Fruit fly (Drosophila melanogaster) whole organism, embryonic: ENCODE results near the gene CG13653.

Experiments
- Adf1 ChIP-seq: fragments of 200-800 bp; sonication (Bioruptor generic); IDR thresholded peaks from 2 replicates; pipeline ENCODE4 v1.3.6; 2022; ENCODE audit warnings: missing biosample characterization, missing genetic modification characterization
- BtbVII ChIP-seq: fragments of 200-800 bp; sonication (Bioruptor generic); optimal IDR thresholded peaks from 3 replicates; lab custom pipeline; 2017; ENCODE audit warnings: missing biosample characterization, mild to moderate bottlenecking, missing genetic modification characterization
- CG10543 ChIP-seq: fragments of 200-800 bp; sonication (Bioruptor generic); optimal IDR thresholded peaks from 3 replicates; lab custom pipeline; 2017; ENCODE audit warnings: missing biosample characterization, mild to moderate bottlenecking, missing genetic modification characterization, moderate library complexity
- CG10654 ChIP-seq: fragments of 200-800 bp; sonication (Bioruptor generic); optimal IDR thresholded peaks from 2 replicates; lab custom pipeline; 2016; ENCODE audit warnings: missing biosample characterization, missing genetic modification characterization
- CG11560 ChIP-seq: fragments of 200-800 bp; sonication (Bioruptor generic); IDR thresholded peaks from 3 replicates; pipeline ENCODE4 v1.3.6; 2022; ENCODE audit warnings: missing biosample characterization, missing genetic modification characterization
- CG11696 ChIP-seq: fragments of 200-800 bp; sonication (Bioruptor generic); IDR thresholded peaks from 2 replicates; pipeline ENCODE4 v1.3.6; 2022; ENCODE audit warnings: missing biosample characterization, missing genetic modification characterization
- CG12236 ChIP-seq: fragments of 200-800 bp; sonication (Bioruptor generic); optimal IDR thresholded peaks from 2 replicates; lab custom pipeline; 2016; ENCODE audit warnings: missing biosample characterization, missing genetic modification characterization
- CG14441 ChIP-seq: fragments of 200-800 bp; sonication (Bioruptor generic); IDR thresholded peaks from 2 replicates; pipeline ENCODE4 v1.3.6; 2022; ENCODE audit warnings: missing biosample characterization, missing genetic modification characterization
- CG17385 ChIP-seq: fragments of 200-800 bp; sonication (Bioruptor generic); optimal IDR thresholded peaks from 3 replicates; lab custom pipeline; 2018; ENCODE audit warnings: missing biosample characterization, mild to moderate bottlenecking, missing genetic modification characterization
- CG31388 ChIP-seq: fragments of 200-800 bp; sonication (Bioruptor generic); optimal IDR thresholded peaks from 2 replicates; lab custom pipeline; 2016; ENCODE audit warnings: missing biosample characterization, missing genetic modification characterization
- CG32767 ChIP-seq: fragments of 200-800 bp; sonication (Bioruptor generic); IDR thresholded peaks from 2 replicates; pipeline ENCODE4 v1.3.6; 2022; ENCODE audit warnings: missing biosample characterization, missing genetic modification characterization
- CG3407 ChIP-seq: fragments of 200-800 bp; sonication (Bioruptor generic); optimal IDR thresholded peaks from 2 replicates; lab custom pipeline; 2018; ENCODE audit warnings: missing biosample characterization, mild to moderate bottlenecking, missing genetic modification characterization
- CG4360 ChIP-seq: fragments of 200-800 bp; sonication (Bioruptor generic); IDR thresholded peaks from 2 replicates; pipeline ENCODE4 v1.3.6; 2022; ENCODE audit warnings: missing biosample characterization, missing genetic modification characterization
- CG4617 ChIP-seq: fragments of 200-800 bp; sonication (Bioruptor generic); optimal IDR thresholded peaks from 3 replicates; lab custom pipeline; 2016; ENCODE audit warnings: missing biosample characterization, missing genetic modification characterization, borderline replicate concordance
- CG6689 ChIP-seq: fragments of 200-800 bp; sonication (Bioruptor generic); IDR thresholded peaks from 2 replicates; pipeline ENCODE4 v1.3.6; 2022; ENCODE audit warnings: missing biosample characterization, missing genetic modification characterization
- CG9609 ChIP-seq: fragments of 200-800 bp; sonication (Bioruptor generic); optimal IDR thresholded peaks from 3 replicates; lab custom pipeline; 2016; ENCODE audit warnings: missing biosample characterization, missing genetic modification characterization
- CG9817 ChIP-seq: fragments of 200-800 bp; sonication (Bioruptor generic); optimal IDR thresholded peaks from 2 replicates; lab custom pipeline; 2018; ENCODE audit warnings: missing biosample characterization, mild to moderate bottlenecking, missing genetic modification characterization, moderate library complexity
- CG9876 ChIP-seq: fragments of 200-800 bp; sonication (Bioruptor generic); optimal IDR thresholded peaks from 2 replicates; lab custom pipeline; 2016; ENCODE audit warnings: missing biosample characterization, missing genetic modification characterization
- D19B ChIP-seq: fragments of 200-800 bp; sonication (Bioruptor generic); optimal IDR thresholded peaks from 2 replicates; lab custom pipeline; 2017; ENCODE audit warnings: missing biosample characterization, mild to moderate bottlenecking, missing genetic modification characterization
- Doc3 ChIP-seq: fragments of 200-800 bp; sonication (Bioruptor generic); IDR thresholded peaks from 3 replicates; pipeline ENCODE4 v1.3.6; 2022; ENCODE audit warnings: missing biosample characterization, missing genetic modification characterization; ENCODE audit not compliant: partially characterized antibody
- Dp ChIP-seq: fragments of 200-800 bp; sonication (Bioruptor generic); optimal IDR thresholded peaks from 2 replicates; lab custom pipeline; 2018; ENCODE audit warnings: missing biosample characterization, mild to moderate bottlenecking, missing genetic modification characterization, moderate library complexity
- E2f2 ChIP-seq: fragments of 200-800 bp; sonication (Bioruptor generic); IDR thresholded peaks from 2 replicates; pipeline ENCODE4 v1.3.6; 2022; ENCODE audit warnings: missing biosample characterization, missing genetic modification characterization
- Ets65A ChIP-seq: fragments of 200-800 bp; sonication (Bioruptor generic); peaks from one replicate; lab custom pipeline; 2016; ENCODE audit warnings: missing biosample characterization, missing genetic modification characterization
- Hr3 ChIP-seq: fragments of 200-800 bp; sonication (Bioruptor generic); optimal IDR thresholded peaks from 3 replicates; lab custom pipeline; 2016; ENCODE audit warnings: missing biosample characterization, missing genetic modification characterization
- Hr39 ChIP-seq: fragments of >200 bp; optimal IDR thresholded peaks from 2 replicates; lab custom pipeline; 2017
- Lhr ChIP-seq: fragments of 200-800 bp; sonication (Bioruptor generic); optimal IDR thresholded peaks from 3 replicates; lab custom pipeline; 2017; ENCODE audit warnings: mild to moderate bottlenecking, missing biosample characterization, missing genetic modification reagents, missing genetic modification characterization
- Max ChIP-seq: fragments of 200-800 bp; sonication (Bioruptor generic); optimal IDR thresholded peaks from 2 replicates; lab custom pipeline; 2016; ENCODE audit warnings: missing biosample characterization, mild to moderate bottlenecking, missing genetic modification characterization
- Mrtf ChIP-seq: fragments of 200-800 bp; sonication (Bioruptor generic); IDR thresholded peaks from 3 replicates; pipeline ENCODE4 v1.3.6; 2022; ENCODE audit warnings: missing biosample characterization, missing genetic modification characterization
- PHDP ChIP-seq: fragments of 200-800 bp; sonication (Bioruptor generic); optimal IDR thresholded peaks from 3 replicates; lab custom pipeline; 2018; ENCODE audit warnings: missing biosample characterization, mild to moderate bottlenecking, missing genetic modification characterization, moderate library complexity
- Sry-β ChIP-seq: fragments of 200-800 bp; sonication (Bioruptor generic); optimal IDR thresholded peaks from 2 replicates; lab custom pipeline; 2018; ENCODE audit warnings: missing biosample characterization, mild to moderate bottlenecking, missing genetic modification characterization, moderate library complexity
- Stat92E ChIP-seq, 3 experiments: fragments of >200 bp in 2 of 3; fragments of 200-800 bp in 1 of 3; sonication (Bioruptor generic) in 1 of 3; optimal IDR thresholded peaks; 2 replicates each; lab custom pipeline; 2017 to 2019; ENCODE audit warnings: missing biosample characterization in 3 of 3, missing genetic modification characterization in 3 of 3, mild to moderate bottlenecking in 1 of 3, moderate library complexity in 1 of 3
- Tbp ChIP-seq: fragments of >200 bp; optimal IDR thresholded peaks from 2 replicates; lab custom pipeline; 2018; ENCODE audit warnings: missing biosample characterization, missing genetic modification characterization
- ara ChIP-seq: fragments of 200-800 bp; sonication (Bioruptor generic); IDR thresholded peaks from 2 replicates; pipeline ENCODE4 v1.3.6; 2022; ENCODE audit warnings: missing biosample characterization, missing genetic modification characterization
- crc ChIP-seq: fragments of 200-800 bp; sonication (Bioruptor generic); optimal IDR thresholded peaks from 2 replicates; lab custom pipeline; 2016; ENCODE audit warnings: missing biosample characterization, missing genetic modification characterization
- crp ChIP-seq, 2 experiments: fragments of 200-800 bp; sonication (Bioruptor generic); optimal IDR thresholded peaks; 2 replicates in 1 of 2; 3 replicates in 1 of 2; lab custom pipeline; 2017; ENCODE audit warnings: missing biosample characterization in 2 of 2, missing genetic modification characterization in 2 of 2, mild to moderate bottlenecking in 1 of 2, moderate library complexity in 1 of 2
- dati ChIP-seq: fragments of 200-800 bp; sonication (Bioruptor generic); IDR thresholded peaks from 2 replicates; pipeline ENCODE4 v1.3.6; 2022; ENCODE audit warnings: missing biosample characterization, missing genetic modification characterization
- fu2 ChIP-seq: fragments of 200-800 bp; sonication (Bioruptor generic); optimal IDR thresholded peaks from 2 replicates; lab custom pipeline; 2016; ENCODE audit warnings: missing biosample characterization, missing genetic modification characterization
- gcm2 ChIP-seq: fragments of 200-800 bp; sonication (Bioruptor generic); optimal IDR thresholded peaks from 2 replicates; lab custom pipeline; 2016; ENCODE audit warnings: missing biosample characterization, missing genetic modification characterization
- grau ChIP-seq: fragments of 200-800 bp; optimal IDR thresholded peaks from 3 replicates; lab custom pipeline; 2019; ENCODE audit warnings: missing biosample characterization, mild to moderate bottlenecking, missing genetic modification characterization, moderate library complexity
- grn ChIP-seq: fragments of 200-800 bp; sonication (Bioruptor generic); optimal IDR thresholded peaks from 3 replicates; lab custom pipeline; 2017; ENCODE audit warnings: missing biosample characterization, missing genetic modification characterization
- lov ChIP-seq, 2 experiments: fragments of 200-800 bp in 1 of 2; fragments of >200 bp in 1 of 2; sonication (Bioruptor generic) in 1 of 2; IDR thresholded peaks in 1 of 2; optimal IDR thresholded peaks in 1 of 2; 2 replicates in 1 of 2; 3 replicates in 1 of 2; pipeline versions ENCODE4 v1.3.6 to Lab custom; 2017 to 2022; ENCODE audit warnings: missing biosample characterization in 1 of 2, missing genetic modification characterization in 1 of 2
- nerfin-2 ChIP-seq: fragments of 200-800 bp; sonication (Bioruptor generic); IDR thresholded peaks from 2 replicates; pipeline ENCODE4 v1.3.6; 2022; ENCODE audit warnings: missing biosample characterization, missing genetic modification characterization; ENCODE audit not compliant: partially characterized antibody
- otp ChIP-seq: fragments of 200-800 bp; sonication (Bioruptor generic); IDR thresholded peaks from 3 replicates; pipeline ENCODE4, ENCODE4 v1.3.6; 2022; ENCODE audit warnings: missing biosample characterization, missing genetic modification characterization
- peb ChIP-seq: fragments of 200-800 bp; sonication (Bioruptor generic); IDR thresholded peaks from 2 replicates; pipeline ENCODE4 v1.3.6; 2022; ENCODE audit warnings: missing biosample characterization, missing genetic modification characterization
- slp2 ChIP-seq: fragments of 200-800 bp; sonication (Bioruptor generic); optimal IDR thresholded peaks from 2 replicates; lab custom pipeline; 2016; ENCODE audit warnings: missing biosample characterization, missing genetic modification characterization
- tll ChIP-seq, 2 experiments: fragments of 200-800 bp in 1 of 2; fragments of >200 bp in 1 of 2; sonication (Bioruptor generic) in 1 of 2; optimal IDR thresholded peaks; 2 replicates each; lab custom pipeline; 2017 to 2019; ENCODE audit warnings: missing biosample characterization in 2 of 2, missing genetic modification characterization in 2 of 2, mild to moderate bottlenecking in 1 of 2, moderate library complexity in 1 of 2
- trh ChIP-seq: fragments of 200-800 bp; sonication (Bioruptor generic); optimal IDR thresholded peaks from 2 replicates; lab custom pipeline; 2016; ENCODE audit warnings: missing biosample characterization, missing genetic modification characterization
- tup ChIP-seq: fragments of 200-800 bp; sonication (Bioruptor generic); optimal IDR thresholded peaks from 2 replicates; lab custom pipeline; 2016; ENCODE audit warnings: missing biosample characterization, mild to moderate bottlenecking, missing genetic modification characterization, moderate library complexity
- unpg ChIP-seq: fragments of 200-800 bp; sonication (Bioruptor generic); optimal IDR thresholded peaks from 3 replicates; lab custom pipeline; 2018; ENCODE audit warnings: missing biosample characterization, mild to moderate bottlenecking, missing genetic modification characterization, moderate library complexity
- usp ChIP-seq: fragments of >200 bp; optimal IDR thresholded peaks from 2 replicates; lab custom pipeline; 2017; ENCODE audit warnings: missing biosample characterization, missing genetic modification characterization
- zen ChIP-seq: fragments of 200-800 bp; sonication (Bioruptor generic); optimal IDR thresholded peaks from 3 replicates; lab custom pipeline; 2018; ENCODE audit warnings: missing biosample characterization, mild to moderate bottlenecking, missing genetic modification characterization, moderate library complexity

CG13653 gene

dm6 chr3R:25215123-25215522, 19.8 kb downstream of the CG13653 start, which contains the start of gene Saysd1 (continued):
- TF ChIP-seq nerfin-2 (GFP tag; lab: Robert Waterston, UW) (peak; percentile 71), Adf1 (no peak), CG10654 (GFP tag; lab: Kevin White, UChicago) (no peak), usp (no peak), peb (GFP tag; lab: Robert Waterston, UW) (no peak), crp (GFP tag; optimal IDR thresholded peaks at IDR 0.05; lab: Kevin White, UChicago) (no peak), fu2 (GFP tag; lab: Kevin White, UChicago) (no peak), CG6689 (GFP tag; lab: Robert Waterston, UW) (0 out of 2 replicates have a peak, but pooled peaks have one; percentile 21), CG4360 (GFP tag; lab: Robert Waterston, UW) (peak; percentile 53; the same call in 1 of the 2 replicates), BtbVII (GFP tag; lab: Kevin White, UChicago) (no peak), lov (optimal IDR thresholded peaks at IDR 0.05; lab: Kevin White, UChicago) (no peak), lov (GFP tag; IDR thresholded peaks at IDR 0.05; lab: Robert Waterston, UW) (no peak), Tbp (GFP tag; lab: Kevin White, UChicago) (no peak), crc (GFP tag; lab: Kevin White, UChicago) (no peak), Mrtf (GFP tag; lab: Robert Waterston, UW) (no peak), CG9817 (tag; lab: Kevin White, UChicago) (no peak), ara (0 out of 2 replicates have a peak, but pooled peaks have one; percentile 29), Hr3 (no peak), trh (no peak), CG32767 (GFP tag; lab: Robert Waterston, UW) (no peak), Stat92E (GFP tag; optimal IDR thresholded peaks at IDR 0.05; lab: Kevin White, UChicago) (no peak), CG9609 (GFP tag; lab: Kevin White, UChicago) (no peak), Max (GFP tag; lab: Kevin White, UChicago) (no peak), unpg (peak; percentile 9), Sry-β (GFP tag; lab: Kevin White, UChicago) (no peak), Lhr (GFP tag; lab: Kevin White, UChicago) (no peak), Dp (peak; percentile 25), grn (no peak), Doc3 (GFP tag; lab: Robert Waterston, UW) (peak; percentile 87), CG11696 (GFP tag; lab: Robert Waterston, UW) (no peak), E2f2 (GFP tag; lab: Robert Waterston, UW) (peak; percentile 32; the same call in 1 of the 2 replicates), tll (GFP tag; optimal IDR thresholded peaks at IDR 0.05; lab: Kevin White, UChicago) (no peak), CG10543 (peak; percentile 41), gcm2 (GFP tag; lab: Kevin White, UChicago) (no peak), PHDP (tag; lab: Kevin White, UChicago) (peak; percentile 7), otp (GFP tag; lab: Robert Waterston, UW) (no peak), CG17385 (GFP tag; lab: Kevin White, UChicago) (no peak), zen (tag; lab: Kevin White, UChicago) (no peak), Hr39 (no peak), D19B (no peak), CG31388 (GFP tag; lab: Kevin White, UChicago) (no peak), grau (tag; lab: Kevin White, UChicago) (peak; percentile 71), dati (GFP tag; lab: Robert Waterston, UW) (no peak), slp2 (GFP tag; lab: Kevin White, UChicago) (no peak), CG11560 (no peak), CG12236 (GFP tag; lab: Kevin White, UChicago) (no peak), CG9876 (GFP tag; lab: Kevin White, UChicago) (no peak), CG14441 (peak; percentile 51; the same call in 1 of the 2 replicates), CG3407 (GFP tag; lab: Kevin White, UChicago) (no peak), Ets65A (GFP tag; lab: Kevin White, UChicago) (peak; percentile 50), CG4617 (GFP tag; lab: Kevin White, UChicago) (no peak), tup (GFP tag; lab: Kevin White, UChicago) (no peak)
